Worm (Caenorhabditis elegans): ENCODE data around the gene spp-12.

spp-12 gene

ce11 chrV:13908916-13909176, 19.2 kb downstream of the spp-12 start, which contains the start of gene C06B3.6:
Gene C06B3.6, minus strand, starts transcription at chrV:13908967.
- TF ChIP-seq madf-9 (GFP tag; conservative IDR thresholded peaks at IDR 0.05) (0 out of 2 replicates have a peak, but pooled peaks have one; percentile 6), aha-1 (tag) (peak; percentile 95), ama-1 (optimal IDR thresholded peaks at IDR 0.05) (peak; percentile 64), dmd-9 (GFP tag; IDR thresholded peaks at IDR 0.05) (no peak)

ce11 chrV:13909400-13909799, 19.8 kb downstream of the spp-12 start, which contains the start of gene C06B3.7:
Gene C06B3.7, plus strand, starts transcription at chrV:13909686.
- TF ChIP-seq daf-19 (GFP tag; conservative IDR thresholded peaks at IDR 0.05) (no peak), madf-5 (GFP tag; IDR thresholded peaks at IDR 0.05) (no peak), ZK337.2 (GFP tag; IDR thresholded peaks at IDR 0.05) (no peak), F49E8.2 (tag; optimal IDR thresholded peaks at IDR 0.05; ENCODE audit: borderline replicate concordance) (no peak), nhr-48 (tag; optimal IDR thresholded peaks at IDR 0.05) (peak; percentile 75), zip-11 (GFP tag; IDR thresholded peaks at IDR 0.05) (no peak), cey-2 (tag; optimal IDR thresholded peaks at IDR 0.05; ENCODE audit: borderline replicate concordance, insufficient read depth) (peak; percentile 65), mdl-1 (tag; optimal IDR thresholded peaks at IDR 0.05) (peak; percentile 36 to 93), dve-1 (tag; optimal IDR thresholded peaks at IDR 0.05; ENCODE audit: insufficient read depth) (peak; percentile 95), attf-4 (tag; optimal IDR thresholded peaks at IDR 0.05) (no peak), ama-1 (optimal IDR thresholded peaks at IDR 0.05) (peak; percentile 81), lsy-2 (tag; optimal IDR thresholded peaks at IDR 0.05) (peak; percentile 63 to 88), rbr-2 (tag; optimal IDR thresholded peaks at IDR 0.05) (no peak), lin-13 (GFP tag; optimal IDR thresholded peaks at IDR 0.05) (peak; percentile 62), jun-1 (tag; optimal IDR thresholded peaks at IDR 0.05) (no peak), madf-9 (GFP tag; conservative IDR thresholded peaks at IDR 0.05) (no peak), nhr-76 (tag; optimal IDR thresholded peaks at IDR 0.05) (no peak), mes-2 (tag; optimal IDR thresholded peaks at IDR 0.05; ENCODE audit: poor library complexity, severe bottlenecking) (no peak), nhr-77 (tag; optimal IDR thresholded peaks at IDR 0.05) (peak; percentile 96), daf-16 (GFP tag; optimal IDR thresholded peaks at IDR 0.05) (peak; percentile 51 to 83), daf-16 (tag; optimal IDR thresholded peaks at IDR 0.05) (peak; percentile 99), ceh-28 (tag; optimal IDR thresholded peaks at IDR 0.05) (no peak), T26A8.4 (GFP tag; IDR thresholded peaks at IDR 0.05) (0 out of 2 replicates have a peak, but pooled peaks have one; percentile 29), mxl-2 (GFP tag; conservative IDR thresholded peaks at IDR 0.05) (no peak), gei-8 (GFP tag; optimal IDR thresholded peaks at IDR 0.05) (no peak), unc-39 (tag; optimal IDR thresholded peaks at IDR 0.05) (no peak), lin-15B (tag; optimal IDR thresholded peaks at IDR 0.05) (no peak), spr-3 (GFP tag; optimal IDR thresholded peaks at IDR 0.05) (no peak), lim-7 (GFP tag; IDR thresholded peaks at IDR 0.05) (no peak), unc-62 (GFP tag; optimal IDR thresholded peaks at IDR 0.05 in 1 of 2) (peak in 1 of 2 experiments; percentile 98), unc-62 (tag; optimal IDR thresholded peaks at IDR 0.05) (no peak), ztf-11 (tag; optimal IDR thresholded peaks at IDR 0.05) (no peak), pha-4 (GFP tag; IDR thresholded peaks at IDR 0.05) (peak; percentile 30; the same call in 1 of the 2 replicates), pha-4 (tag; optimal IDR thresholded peaks at IDR 0.05) (peak; percentile 41), F10B5.3 (tag; optimal IDR thresholded peaks at IDR 0.05) (no peak), mxl-3 (GFP tag; optimal IDR thresholded peaks at IDR 0.05) (peak; percentile 47), hif-1 (tag; optimal IDR thresholded peaks at IDR 0.05) (peak in 1 of 2 experiments; percentile 71), tra-1 (GFP tag; IDR thresholded peaks at IDR 0.05) (peak; percentile 62; the same call in 1 of the 2 replicates), ztf-7 (tag; optimal IDR thresholded peaks at IDR 0.05) (peak; percentile 49), aha-1 (tag) (peak; percentile 99), Y105C5A.15 (GFP tag; IDR thresholded peaks at IDR 0.05) (no peak), zip-2 (tag; optimal IDR thresholded peaks at IDR 0.05) (peak; percentile 83), fos-1 (tag; optimal IDR thresholded peaks at IDR 0.05) (peak; percentile 73), nhr-10 (tag; optimal IDR thresholded peaks at IDR 0.05) (peak; percentile 78), mep-1 (tag; optimal IDR thresholded peaks at IDR 0.05) (peak; percentile 90), aly-2 (tag; optimal IDR thresholded peaks at IDR 0.05) (no peak), F44E2.7 (GFP tag; IDR thresholded peaks at IDR 0.05) (no peak), nhr-28 (tag; optimal IDR thresholded peaks at IDR 0.05) (peak; percentile 95), zfp-3 (GFP tag; conservative IDR thresholded peaks at IDR 0.05) (no peak), hlh-11 (tag; optimal IDR thresholded peaks at IDR 0.05) (peak; percentile 96)
